Worm (Caenorhabditis elegans) whole organism, early embryonic: ENCODE data around the gene F32D8.4.

Source experiments
- B0310.2 ChIP-seq: sonication (generic microtip); optimal IDR thresholded peaks from 2 replicates; lab custom pipeline; 2016; ENCODE audit warnings: mild to moderate bottlenecking, missing genetic modification characterization, missing compliant biosample characterization
- F13C5.2 ChIP-seq: sonication (generic microtip); optimal IDR thresholded peaks from 2 replicates; lab custom pipeline; 2017; ENCODE audit warnings: mild to moderate bottlenecking, missing genetic modification characterization, inconsistent platforms, missing compliant biosample characterization
- aly-1 ChIP-seq: sonication (generic microtip); optimal IDR thresholded peaks from 2 replicates; lab custom pipeline; 2016; ENCODE audit warnings: missing genetic modification characterization, missing compliant biosample characterization
- ama-1 ChIP-seq: fragments of 150-350 bp; optimal IDR thresholded peaks from 2 replicates; lab custom pipeline; 2014
- ceh-36 ChIP-seq: sonication (generic microtip); optimal IDR thresholded peaks from 2 replicates; lab custom pipeline; 2016; ENCODE audit warnings: missing genetic modification characterization, inconsistent platforms, missing compliant biosample characterization
- ets-7 ChIP-seq: sonication (generic microtip); optimal IDR thresholded peaks from 2 replicates; lab custom pipeline; 2016; ENCODE audit warnings: missing genotype, missing genetic modification characterization, missing compliant biosample characterization
- flt-1 ChIP-seq: fragments of 200-800 bp; sonication (Bioruptor generic); IDR thresholded peaks from 2 replicates; pipeline ENCODE4 v1.3.6; 2022; ENCODE audit warnings: missing genetic modification characterization, missing compliant biosample characterization
- hnd-1 ChIP-seq: sonication (generic microtip); optimal IDR thresholded peaks from 2 replicates; lab custom pipeline; 2016; ENCODE audit warnings: missing genetic modification characterization, missing compliant biosample characterization
- tbx-11 ChIP-seq: fragments of 200-800 bp; sonication (Bioruptor generic); IDR thresholded peaks from 2 replicates; pipeline ENCODE4 v1.3.6; 2022; ENCODE audit warnings: missing genetic modification characterization, missing compliant biosample characterization

- TF ChIP-seq ama-1 (lab: Kevin White, UChicago) (no peak), B0310.2 (tag; lab: Kevin White, UChicago) (no peak), ets-7 (tag; lab: Kevin White, UChicago) (no peak), hnd-1 (tag; lab: Kevin White, UChicago) (no peak), F13C5.2 (tag; lab: Kevin White, UChicago) (no peak), flt-1 (GFP tag; lab: Robert Waterston, UW) (no peak), tbx-11 (GFP tag; lab: Robert Waterston, UW) (no peak), ceh-36 (tag; lab: Kevin White, UChicago) (no peak), aly-1 (tag; lab: Kevin White, UChicago) (no peak)
Measured at ce11 chrV:10860526-10861037, 32.8 kb downstream of the F32D8.4 start.
